Worm (Caenorhabditis elegans) whole organism, mixed stage, embryonic: ENCODE results near the gene Y37E11AM.4.

Experiments used
- blmp-1 ChIP-seq: fragments of 150-350 bp; optimal IDR thresholded peaks from 2 replicates; lab custom pipeline; 2014; ENCODE audit warnings: missing biosample characterization, missing genetic modification characterization
- ces-1 ChIP-seq: fragments of 150-350 bp; optimal IDR thresholded peaks from 2 replicates; lab custom pipeline; 2014; ENCODE audit warnings: missing biosample characterization, missing genetic modification reagents, missing genetic modification characterization
- drap-1 ChIP-seq: fragments of 200-800 bp; sonication (Bioruptor generic); optimal IDR thresholded peaks from 3 replicates; lab custom pipeline; 2018; ENCODE audit warnings: mild to moderate bottlenecking, missing genetic modification characterization, missing compliant biosample characterization
- elt-1 ChIP-seq: sonication (generic microtip); optimal IDR thresholded peaks from 2 replicates; lab custom pipeline; 2017; ENCODE audit warnings: missing genetic modification characterization, mild to moderate bottlenecking, missing compliant biosample characterization, antibody characterized with exemption, moderate library complexity, borderline replicate concordance; ENCODE audit not compliant: insufficient read depth
- hlh-1 ChIP-seq: fragments of 150-350 bp; optimal IDR thresholded peaks from 2 replicates; lab custom pipeline; 2014; ENCODE audit warnings: missing biosample characterization, missing genetic modification reagents, missing genetic modification characterization
- lsy-2 ChIP-seq: fragments of 150-350 bp; optimal IDR thresholded peaks from 2 replicates; lab custom pipeline; 2014; ENCODE audit warnings: missing biosample characterization, missing genetic modification characterization
- mab-5 ChIP-seq: fragments of 150-350 bp; optimal IDR thresholded peaks from 2 replicates; lab custom pipeline; 2014; ENCODE audit warnings: missing biosample characterization, missing genetic modification characterization
- nhr-12 ChIP-seq: fragments of 150-350 bp; optimal IDR thresholded peaks from 2 replicates; lab custom pipeline; 2014; ENCODE audit warnings: missing biosample characterization, missing genetic modification characterization
- nhr-237 ChIP-seq: fragments of 150-350 bp; optimal IDR thresholded peaks from 2 replicates; lab custom pipeline; 2014; ENCODE audit warnings: missing biosample characterization, missing genetic modification characterization
- nhr-76 ChIP-seq: sonication (generic microtip); optimal IDR thresholded peaks from 2 replicates; lab custom pipeline; 2017; ENCODE audit warnings: missing biosample characterization, missing genetic modification characterization
- pha-4 ChIP-seq: fragments of 150-350 bp; optimal IDR thresholded peaks from 2 replicates; lab custom pipeline; 2018; ENCODE audit warnings: missing biosample characterization, missing genetic modification reagents, missing genetic modification characterization
- unc-62 ChIP-seq: fragments of 150-350 bp; optimal IDR thresholded peaks from 2 replicates; lab custom pipeline; 2014; ENCODE audit warnings: missing biosample characterization, missing genetic modification reagents, missing genetic modification characterization
- ztf-11 ChIP-seq: fragments of 150-350 bp; optimal IDR thresholded peaks from 2 replicates; lab custom pipeline; 2014; ENCODE audit warnings: missing biosample characterization, missing genetic modification characterization

ce11 chrIV:3755355-3755754 lies 32.8 kb upstream of the Y37E11AM.4 start, which contains the start of gene Y37E11AR.7:
- TF ChIP-seq nhr-76 (tag; lab: Kevin White, UChicago): no peak
- no peak for TF ChIP-seq ztf-11 (tag; lab: Kevin White, UChicago)
- no peak for TF ChIP-seq unc-62 (GFP tag; lab: Kevin White, UChicago)
- TF ChIP-seq nhr-12 (tag; lab: Kevin White, UChicago): no peak
- no peak for TF ChIP-seq blmp-1 (tag; lab: Kevin White, UChicago)
- no peak for TF ChIP-seq elt-1 (tag; lab: Kevin White, UChicago)
- no peak for TF ChIP-seq ces-1 (GFP tag; lab: Kevin White, UChicago)
- no peak for TF ChIP-seq drap-1
- no peak for TF ChIP-seq lsy-2 (tag; lab: Kevin White, UChicago)
- no peak for TF ChIP-seq mab-5 (tag; lab: Kevin White, UChicago)
- TF ChIP-seq hlh-1: no peak
- no peak for TF ChIP-seq nhr-237 (tag; lab: Kevin White, UChicago)
- no peak for TF ChIP-seq pha-4 (tag; lab: Kevin White, UChicago)
